Fruit fly (Drosophila melanogaster) whole organism, wandering third instar larva: ENCODE results near the gene Dtd.

Source experiments
- Abd-B ChIP-seq: fragments of >200 bp; optimal IDR thresholded peaks from 2 replicates; lab custom pipeline; 2017; ENCODE audit warnings: missing biosample characterization, missing genetic modification characterization
- CG32264 ChIP-seq: fragments of 200-800 bp; sonication (Bioruptor generic); optimal IDR thresholded peaks from 2 replicates; lab custom pipeline; 2016; ENCODE audit warnings: missing biosample characterization, missing genetic modification characterization
- CG9705 ChIP-seq: fragments of 200-800 bp; sonication (Bioruptor generic); optimal IDR thresholded peaks from 2 replicates; lab custom pipeline; 2018; ENCODE audit warnings: missing biosample characterization, mild to moderate bottlenecking, missing genetic modification characterization
- CrebA ChIP-seq: fragments of 200-800 bp; sonication (Bioruptor generic); optimal IDR thresholded peaks from 2 replicates; lab custom pipeline; 2016; ENCODE audit warnings: missing biosample characterization, mild to moderate bottlenecking, missing genetic modification characterization, borderline replicate concordance
- Dif ChIP-seq: fragments of 200-275, 200-300 bp; sonication (Bioruptor generic); optimal IDR thresholded peaks from 2 replicates; lab custom pipeline; 2018; ENCODE audit warnings: missing biosample characterization, missing genetic modification characterization; ENCODE audit not compliant: partially characterized antibody
- GATAd ChIP-seq: sonication (Bioruptor generic); optimal IDR thresholded peaks from 2 replicates; lab custom pipeline; 2016; ENCODE audit warnings: missing biosample characterization, missing genetic modification characterization
- HLH106 ChIP-seq: fragments of 200-800 bp; optimal IDR thresholded peaks from 3 replicates; lab custom pipeline; 2019; ENCODE audit warnings: missing biosample characterization, mild to moderate bottlenecking, missing genetic modification characterization, moderate library complexity
- Hnf4 ChIP-seq: fragments of 200-800 bp; sonication (Bioruptor generic); optimal IDR thresholded peaks from 2 replicates; lab custom pipeline; 2016; ENCODE audit warnings: missing biosample characterization, mild to moderate bottlenecking, missing genetic modification characterization
- Hr78 ChIP-seq: fragments of >200 bp; optimal IDR thresholded peaks from 2 replicates; lab custom pipeline; 2017; ENCODE audit warnings: missing biosample characterization, missing genetic modification characterization
- Hr83 ChIP-seq: fragments of 200-300 bp; sonication (Bioruptor generic); optimal IDR thresholded peaks from 2 replicates; lab custom pipeline; 2016; ENCODE audit warnings: missing biosample characterization, mild to moderate bottlenecking, missing genetic modification characterization, moderate library complexity; ENCODE audit not compliant: poor library complexity, severe bottlenecking
- Jra ChIP-seq: sonication (Bioruptor generic); optimal IDR thresholded peaks from 2 replicates; lab custom pipeline; 2016; ENCODE audit warnings: missing biosample characterization, missing genetic modification characterization
- Mio ChIP-seq: sonication (Bioruptor generic); optimal IDR thresholded peaks from 2 replicates; lab custom pipeline; 2016; ENCODE audit warnings: missing biosample characterization, missing genetic modification characterization
- Myc ChIP-seq: fragments of >200 bp; optimal IDR thresholded peaks from 2 replicates; lab custom pipeline; 2017
- N ChIP-seq: fragments of >200 bp; optimal IDR thresholded peaks from 2 replicates; lab custom pipeline; 2018; ENCODE audit warnings: missing biosample characterization, missing external identifiers, missing genetic modification characterization
- OdsH ChIP-seq: fragments of 200-800 bp; sonication (Bioruptor generic); optimal IDR thresholded peaks from 2 replicates; lab custom pipeline; 2016; ENCODE audit warnings: missing biosample characterization, mild to moderate bottlenecking, missing genetic modification characterization
- Rel ChIP-seq, 2 experiments: fragments of 200-800 bp; sonication (Bioruptor generic) in 1 of 2; optimal IDR thresholded peaks; 2 replicates in 1 of 2; 3 replicates in 1 of 2; lab custom pipeline; 2016 to 2019; ENCODE audit warnings: mild to moderate bottlenecking in 2 of 2, missing biosample characterization in 2 of 2, missing genetic modification characterization in 2 of 2, moderate library complexity in 1 of 2
- Sp1 ChIP-seq: fragments of 200-800 bp; sonication (Bioruptor generic); optimal IDR thresholded peaks from 3 replicates; lab custom pipeline; 2019; ENCODE audit warnings: missing biosample characterization, mild to moderate bottlenecking, missing genetic modification characterization, moderate library complexity
- Vsx2 ChIP-seq: fragments of 200-300, 225-300 bp; sonication (Bioruptor generic); optimal IDR thresholded peaks from 2 replicates; lab custom pipeline; 2018; ENCODE audit warnings: missing biosample characterization, missing genetic modification characterization; ENCODE audit not compliant: partially characterized antibody
- br ChIP-seq: fragments of 200-800 bp; sonication (Bioruptor generic); optimal IDR thresholded peaks from 2 replicates; lab custom pipeline; 2016; ENCODE audit warnings: missing biosample characterization, missing genetic modification characterization
- brk ChIP-seq: fragments of 200-800 bp; sonication (Bioruptor generic); optimal IDR thresholded peaks from 2 replicates; lab custom pipeline; 2016; ENCODE audit warnings: missing biosample characterization, mild to moderate bottlenecking, missing genetic modification characterization
- dl ChIP-seq, 2 experiments: fragments of 175-275, 200-275 bp in 1 of 2; fragments of 200-275 bp in 1 of 2; sonication (Bioruptor generic); optimal IDR thresholded peaks; lab custom pipeline; 2018; ENCODE audit warnings: mild to moderate bottlenecking in 2 of 2, missing biosample characterization in 2 of 2, missing genetic modification characterization in 2 of 2, moderate library complexity in 2 of 2; ENCODE audit not compliant: partially characterized antibody in 2 of 2, insufficient read depth in 1 of 2
- dmrt93B ChIP-seq: fragments of 200-800 bp; sonication (Bioruptor generic); optimal IDR thresholded peaks from 2 replicates; lab custom pipeline; 2018; ENCODE audit warnings: missing biosample characterization, mild to moderate bottlenecking, missing genetic modification characterization
- dsf ChIP-seq: sonication (Bioruptor generic); optimal IDR thresholded peaks from 2 replicates; lab custom pipeline; 2016; ENCODE audit warnings: missing biosample characterization, missing genetic modification characterization, borderline replicate concordance
- ey ChIP-seq: fragments of 200-800 bp; sonication (Bioruptor generic); optimal IDR thresholded peaks from 2 replicates; lab custom pipeline; 2016; ENCODE audit warnings: missing biosample characterization, missing genetic modification characterization
- foxo ChIP-seq, 2 experiments: fragments of 200-800 bp; sonication (Bioruptor generic); optimal IDR thresholded peaks; 2 replicates in 1 of 2; 3 replicates in 1 of 2; lab custom pipeline; 2016 to 2017; ENCODE audit warnings: missing biosample characterization in 2 of 2, missing genetic modification characterization in 2 of 2
- fru ChIP-seq: fragments of 200-800 bp; sonication (Bioruptor generic); optimal IDR thresholded peaks from 3 replicates; lab custom pipeline; 2016; ENCODE audit warnings: missing biosample characterization, mild to moderate bottlenecking, missing genetic modification characterization
- h ChIP-seq: fragments of 200-800 bp; sonication (Bioruptor generic); optimal IDR thresholded peaks from 3 replicates; lab custom pipeline; 2016; ENCODE audit warnings: missing biosample characterization, mild to moderate bottlenecking, missing genetic modification characterization
- jim ChIP-seq: fragments of 175-275, 200-325 bp; sonication (Bioruptor generic); optimal IDR thresholded peaks from 2 replicates; lab custom pipeline; 2016; ENCODE audit warnings: missing biosample characterization, mild to moderate bottlenecking, missing genetic modification characterization
- lola ChIP-seq: fragments of >200 bp; optimal IDR thresholded peaks from 2 replicates; lab custom pipeline; 2017; ENCODE audit warnings: missing biosample characterization, missing genetic modification characterization
- pan ChIP-seq: fragments of >200 bp; optimal IDR thresholded peaks from 2 replicates; lab custom pipeline; 2017
- psq ChIP-seq: fragments of 200-800 bp; sonication (Bioruptor generic); optimal IDR thresholded peaks from 3 replicates; lab custom pipeline; 2017; ENCODE audit warnings: missing biosample characterization, mild to moderate bottlenecking, missing genetic modification characterization, moderate library complexity
- rgr ChIP-seq: fragments of 200-800 bp; sonication (Bioruptor generic); optimal IDR thresholded peaks from 3 replicates; lab custom pipeline; 2016; ENCODE audit warnings: missing biosample characterization, mild to moderate bottlenecking, missing genetic modification characterization
- sage ChIP-seq: fragments of 200-800 bp; sonication (Bioruptor generic); optimal IDR thresholded peaks from 2 replicates; lab custom pipeline; 2016; ENCODE audit warnings: missing biosample characterization, mild to moderate bottlenecking, missing genetic modification characterization
- sv ChIP-seq: fragments of 200-800 bp; sonication (Bioruptor generic); optimal IDR thresholded peaks from 3 replicates; lab custom pipeline; 2016; ENCODE audit warnings: missing biosample characterization, missing genetic modification characterization
- tai ChIP-seq: sonication (Bioruptor generic); optimal IDR thresholded peaks from 2 replicates; lab custom pipeline; 2016; ENCODE audit warnings: missing biosample characterization, missing genetic modification characterization
- usp ChIP-seq: fragments of >200 bp; optimal IDR thresholded peaks from 2 replicates; lab custom pipeline; 2017; ENCODE audit warnings: missing biosample characterization, missing genetic modification characterization
- woc ChIP-seq: sonication (Bioruptor generic); optimal IDR thresholded peaks from 2 replicates; lab custom pipeline; 2016; ENCODE audit warnings: missing biosample characterization, mild to moderate bottlenecking, missing genetic modification characterization

Dtd gene

dm6 chr3R:11458022-11458850, 28.4 kb downstream of the Dtd start:
- peak in 1 of 2 experiments; percentile 36 for TF ChIP-seq foxo (GFP tag; optimal IDR thresholded peaks at IDR 0.05; lab: Kevin White, UChicago)
- TF ChIP-seq jim (GFP tag; lab: Kevin White, UChicago), result no peak
- TF ChIP-seq Sp1, result no peak
- peak; percentile 61 for TF ChIP-seq fru (GFP tag; lab: Kevin White, UChicago)
- TF ChIP-seq Mio (GFP tag; lab: Kevin White, UChicago), result no peak
- no peak for TF ChIP-seq brk (GFP tag; lab: Kevin White, UChicago)
- TF ChIP-seq rgr (GFP tag; lab: Kevin White, UChicago), result peak; percentile 33
- TF ChIP-seq dsf (GFP tag; lab: Kevin White, UChicago), result no peak
- TF ChIP-seq CG9705 (GFP tag; lab: Kevin White, UChicago), result no peak
- no peak for TF ChIP-seq tai (GFP tag; lab: Kevin White, UChicago)
- no peak for TF ChIP-seq Vsx2
- no peak for TF ChIP-seq Abd-B (GFP tag; lab: Kevin White, UChicago)
- TF ChIP-seq Jra (GFP tag; lab: Kevin White, UChicago), result no peak
- TF ChIP-seq Rel (GFP tag; optimal IDR thresholded peaks at IDR 0.05; lab: Kevin White, UChicago), result no peak
- no peak for TF ChIP-seq Rel (tag; optimal IDR thresholded peaks at IDR 0.05; lab: Kevin White, UChicago)
- TF ChIP-seq Hnf4, result peak; percentile 39
- TF ChIP-seq psq (GFP tag; lab: Kevin White, UChicago), result no peak
- TF ChIP-seq ey (GFP tag; lab: Kevin White, UChicago), result peak; percentile 15
- peak; percentile 22 for TF ChIP-seq HLH106
- TF ChIP-seq h, result peak; percentile 52
- TF ChIP-seq Dif (GFP tag; lab: Kevin White, UChicago), result peak; percentile 25
- TF ChIP-seq N, result no peak
- no peak for TF ChIP-seq br (GFP tag; lab: Kevin White, UChicago)
- peak in 1 of 2 experiments; percentile 17 for TF ChIP-seq dl (GFP tag; optimal IDR thresholded peaks at IDR 0.05; lab: Kevin White, UChicago; ENCODE audit: insufficient read depth in 1 of 2, partially characterized antibody in 2 of 2)
- no peak for TF ChIP-seq sage (GFP tag; lab: Kevin White, UChicago)
- TF ChIP-seq usp (GFP tag; lab: Kevin White, UChicago), result no peak
- peak; percentile 8 for TF ChIP-seq OdsH
- TF ChIP-seq, all 38 proteins: peak for 10

dm6 chr3R:11458851-11459175, 29.0 kb downstream of the Dtd start:
- TF ChIP-seq Mio (GFP tag; lab: Kevin White, UChicago) (no peak), Rel (GFP tag; optimal IDR thresholded peaks at IDR 0.05; lab: Kevin White, UChicago) (no peak), Rel (tag; optimal IDR thresholded peaks at IDR 0.05; lab: Kevin White, UChicago) (peak; percentile 43)

dm6 chr3R:11460502-11461358, 30.9 kb downstream of the Dtd start, which contains the start of gene PGRP-LB:
PGRP-LB (minus strand) TSS chr3R:11460552.
- TF ChIP-seq CrebA (GFP tag; lab: Kevin White, UChicago) (no peak), psq (GFP tag; lab: Kevin White, UChicago) (no peak), br (GFP tag; lab: Kevin White, UChicago) (no peak), sv (GFP tag; lab: Kevin White, UChicago) (no peak), lola (GFP tag; lab: Kevin White, UChicago) (no peak), usp (GFP tag; lab: Kevin White, UChicago) (no peak), Jra (GFP tag; lab: Kevin White, UChicago) (no peak), Vsx2 (no peak), Sp1 (no peak), dl (GFP tag; optimal IDR thresholded peaks at IDR 0.05; lab: Kevin White, UChicago; ENCODE audit: insufficient read depth in 1 of 2, partially characterized antibody in 2 of 2) (no peak), sage (GFP tag; lab: Kevin White, UChicago) (no peak), Myc (lab: Kevin White, UChicago) (no peak), Mio (GFP tag; lab: Kevin White, UChicago) (no peak), ey (GFP tag; lab: Kevin White, UChicago) (peak; percentile 30), Hr78 (GFP tag; lab: Kevin White, UChicago) (no peak), tai (GFP tag; lab: Kevin White, UChicago) (no peak), jim (GFP tag; lab: Kevin White, UChicago) (no peak), dsf (GFP tag; lab: Kevin White, UChicago) (no peak), HLH106 (peak; percentile 29), Hnf4 (no peak), foxo (GFP tag; optimal IDR thresholded peaks at IDR 0.05; lab: Kevin White, UChicago) (peak in 1 of 2 experiments; percentile 40), OdsH (peak; percentile 25), woc (GFP tag; lab: Kevin White, UChicago) (no peak), GATAd (GFP tag; lab: Kevin White, UChicago) (no peak), dmrt93B (no peak), Hr83 (GFP tag; lab: Kevin White, UChicago) (no peak), Rel (GFP tag; optimal IDR thresholded peaks at IDR 0.05; lab: Kevin White, UChicago) (no peak), Rel (tag; optimal IDR thresholded peaks at IDR 0.05; lab: Kevin White, UChicago) (peak; percentile 99), h (peak; percentile 91), CG9705 (GFP tag; lab: Kevin White, UChicago) (no peak), CG32264 (GFP tag; lab: Kevin White, UChicago) (no peak), fru (GFP tag; lab: Kevin White, UChicago) (peak; percentile 17), rgr (GFP tag; lab: Kevin White, UChicago) (peak; percentile 38), pan (lab: Kevin White, UChicago) (no peak), Dif (GFP tag; lab: Kevin White, UChicago) (no peak), brk (GFP tag; lab: Kevin White, UChicago) (no peak), Abd-B (GFP tag; lab: Kevin White, UChicago) (no peak), N (no peak)
